Fruit fly (Drosophila melanogaster): ENCODE results near the gene CG46310.
A peak's percentile ranks its signal among the peaks of the same experiment; 100 is the strongest.

The CG46310 gene

dm6 chr3R:23156865-23157515 is 16.7 kb upstream of the CG46310 start (continued):
- TF ChIP-seq Smox (GFP tag; optimal IDR thresholded peaks at IDR 0.05) (no peak), CG7368 (GFP tag; optimal IDR thresholded peaks at IDR 0.05) (no peak), Lpt (GFP tag; optimal IDR thresholded peaks at IDR 0.05) (no peak), CG16779 (tag; optimal IDR thresholded peaks at IDR 0.05) (peak; percentile 72), fd85E (GFP tag; optimal IDR thresholded peaks at IDR 0.05) (peak; percentile 5), achi (GFP tag; optimal IDR thresholded peaks at IDR 0.05) (peak; percentile 7), Sox102F (GFP tag; optimal IDR thresholded peaks at IDR 0.05) (no peak), CG11762 (GFP tag; optimal IDR thresholded peaks at IDR 0.05; ENCODE audit: insufficient read depth) (no peak), Hr38 (GFP tag; optimal IDR thresholded peaks at IDR 0.05) (no peak), CG1621 (tag; optimal IDR thresholded peaks at IDR 0.05) (peak; percentile 6), CG9139 (GFP tag; optimal IDR thresholded peaks at IDR 0.05) (no peak), Hr4 (GFP tag; optimal IDR thresholded peaks at IDR 0.05) (no peak), CG6276 (GFP tag; optimal IDR thresholded peaks at IDR 0.05) (peak; percentile 49), CG34406 (GFP tag; optimal IDR thresholded peaks at IDR 0.05) (no peak), CG32006 (GFP tag; optimal IDR thresholded peaks at IDR 0.05) (peak; percentile 29)

DNA sequence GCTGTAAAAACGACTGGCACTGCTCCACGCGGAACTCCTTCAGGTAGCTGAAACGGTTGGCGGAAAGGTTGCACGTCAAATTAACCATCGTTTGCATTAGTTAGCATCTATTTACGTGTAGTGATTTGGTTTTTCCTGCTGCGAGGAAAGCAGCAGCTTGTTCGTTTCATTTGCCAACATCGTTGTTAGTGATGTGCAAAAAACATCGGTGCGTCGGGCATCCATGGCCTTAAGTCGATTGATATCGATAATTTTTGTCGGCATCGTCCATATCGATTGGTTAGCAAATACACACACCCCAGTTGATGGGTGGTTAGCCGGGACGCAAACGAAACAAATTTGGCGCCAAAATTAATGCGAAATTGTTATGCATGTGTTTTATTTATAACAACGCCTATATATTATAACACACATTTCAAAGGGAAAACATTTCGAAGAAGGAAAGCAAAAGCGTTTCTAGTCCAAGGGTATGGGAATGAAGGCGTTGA is 16.0 kb upstream of the CG46310 start, which contains the start of gene unk:
TSS of gene unk (minus strand) at position 199 of the 488 bp plus-strand sequence.
- TF ChIP-seq esn (GFP tag; optimal IDR thresholded peaks at IDR 0.05) (peak; percentile 33), CG3032 (tag; optimal IDR thresholded peaks at IDR 0.05) (peak; percentile 9), CG6808 (GFP tag; optimal IDR thresholded peaks at IDR 0.05) (no peak), svp (GFP tag) (peak; percentile 63), Eip78C (GFP tag) (peak; percentile 60)

DNA sequence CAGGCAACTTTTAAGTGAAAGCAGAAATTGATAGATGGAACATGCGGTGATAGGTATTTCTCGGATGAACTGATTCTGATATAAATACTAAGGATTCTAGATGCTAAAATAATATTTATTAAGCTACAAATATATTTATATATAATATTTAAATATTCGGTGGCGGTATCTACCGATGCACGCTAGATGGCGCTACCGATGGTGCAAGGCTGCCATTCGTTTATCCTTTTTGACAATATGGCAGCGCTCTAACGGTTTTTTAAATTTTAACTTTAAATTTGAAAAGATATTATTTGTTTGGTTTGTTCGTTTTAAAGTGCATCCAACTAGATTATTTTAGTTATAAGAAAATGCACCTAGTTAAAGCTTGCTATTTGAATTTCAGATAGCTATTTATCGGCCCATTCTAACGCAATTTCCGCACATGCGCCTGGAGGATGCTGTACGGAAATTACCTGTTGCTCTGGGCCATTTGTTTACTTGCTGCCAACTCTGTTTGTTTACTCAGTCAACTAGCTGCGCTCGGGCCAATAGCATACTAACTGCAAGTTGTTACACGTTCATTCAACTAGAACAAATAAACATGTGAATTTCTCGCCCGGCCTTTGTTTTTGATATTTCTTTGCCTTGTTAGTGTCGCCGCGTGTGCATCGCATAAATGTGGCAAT is 14.2 kb upstream of the CG46310 start, which contains the start of gene VhaAC39-2:
TSS of gene VhaAC39-2 (minus strand) at position 28 of the 668 bp plus-strand sequence.
- TF ChIP-seq CG6163 (GFP tag; IDR thresholded peaks at IDR 0.05) = no peak
- TF ChIP-seq CG31627 (GFP tag; optimal IDR thresholded peaks at IDR 0.05) = peak; percentile 6
- no peak for TF ChIP-seq Hr4 (GFP tag; optimal IDR thresholded peaks at IDR 0.05)
- peak; percentile 1 for TF ChIP-seq esn (GFP tag; optimal IDR thresholded peaks at IDR 0.05)
- no peak for TF ChIP-seq CG3919 (GFP tag; optimal IDR thresholded peaks at IDR 0.05)
- TF ChIP-seq CG8319 (GFP tag; optimal IDR thresholded peaks at IDR 0.05) = no peak
- TF ChIP-seq CG11294 (GFP tag; IDR thresholded peaks at IDR 0.05) = no peak

dm6 chr3R:23161288-23161870 is 12.3 kb upstream of the CG46310 start, which contains the start of gene CG13829:
Gene CG13829, minus strand, starts transcription at chr3R:23161338.
- TF ChIP-seq CG31627 (GFP tag; optimal IDR thresholded peaks at IDR 0.05) (no peak), CG11762 (GFP tag; optimal IDR thresholded peaks at IDR 0.05; ENCODE audit: insufficient read depth) (no peak), Smox (GFP tag; optimal IDR thresholded peaks at IDR 0.05) (no peak), Hr39 (GFP tag; optimal IDR thresholded peaks at IDR 0.05) (no peak), acj6 (GFP tag; optimal IDR thresholded peaks at IDR 0.05) (no peak), CG6163 (GFP tag; IDR thresholded peaks at IDR 0.05) (no peak), Met (GFP tag; optimal IDR thresholded peaks at IDR 0.05) (no peak), Eip78C (GFP tag) (no peak)

DNA sequence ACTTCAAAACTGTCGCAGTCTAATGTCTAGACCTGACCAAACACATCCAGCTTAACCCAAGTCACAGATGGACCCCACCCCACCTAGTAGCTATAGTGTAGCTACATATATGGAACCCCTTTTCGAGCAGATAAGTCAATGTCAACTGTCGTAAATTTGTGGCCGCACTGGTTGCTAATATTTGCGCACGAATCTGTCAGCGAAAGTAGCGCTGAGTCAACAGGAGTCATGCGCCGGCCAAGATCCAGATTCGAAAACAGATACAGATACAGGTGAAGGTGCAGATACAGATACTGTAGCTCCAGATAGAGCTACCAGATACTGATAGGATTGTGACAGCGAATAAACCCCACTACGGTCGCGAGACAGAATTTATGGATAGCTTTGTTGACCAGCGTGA is 9.5 kb upstream of the CG46310 start:
- TF ChIP-seq CG6808 (GFP tag; optimal IDR thresholded peaks at IDR 0.05) = no peak
- no peak for TF ChIP-seq CG6276 (GFP tag; optimal IDR thresholded peaks at IDR 0.05)
- no peak for TF ChIP-seq fd85E (GFP tag; optimal IDR thresholded peaks at IDR 0.05)
- no peak for TF ChIP-seq OdsH (GFP tag; optimal IDR thresholded peaks at IDR 0.05)
- no peak for TF ChIP-seq CG3919 (GFP tag; optimal IDR thresholded peaks at IDR 0.05)
- TF ChIP-seq Eip78C (GFP tag) = peak; percentile 43
- TF ChIP-seq CG6163 (GFP tag; IDR thresholded peaks at IDR 0.05) = 0 out of 3 replicates have a peak, but pooled peaks have one; percentile 9
- no peak for TF ChIP-seq Ets96B (tag; optimal IDR thresholded peaks at IDR 0.05)
- no peak for TF ChIP-seq CG8632 (GFP tag; optimal IDR thresholded peaks at IDR 0.05)
- no peak for TF ChIP-seq CG10631 (GFP tag; optimal IDR thresholded peaks at IDR 0.05)
- peak; percentile 20 for TF ChIP-seq fkh (GFP tag; optimal IDR thresholded peaks at IDR 0.05)
